Fruit fly (Drosophila melanogaster) whole organism, embryonic: ENCODE results near the gene Sk1.

Source experiments
- CG10543 ChIP-seq: fragments of 200-800 bp; sonication (Bioruptor generic); optimal IDR thresholded peaks from 3 replicates; lab custom pipeline; 2017; ENCODE audit warnings: missing biosample characterization, mild to moderate bottlenecking, missing genetic modification characterization, moderate library complexity
- CG14441 ChIP-seq: fragments of 200-800 bp; sonication (Bioruptor generic); IDR thresholded peaks from 2 replicates; pipeline ENCODE4 v1.3.6; 2022; ENCODE audit warnings: missing biosample characterization, missing genetic modification characterization
- CG15479 ChIP-seq: fragments of 200-800 bp; sonication (Bioruptor generic); optimal IDR thresholded peaks from 3 replicates; lab custom pipeline; 2019; ENCODE audit warnings: missing biosample characterization, mild to moderate bottlenecking, missing genetic modification characterization, moderate library complexity
- CG16815 ChIP-seq: fragments of 200-800 bp; sonication (Bioruptor generic); optimal IDR thresholded peaks from 3 replicates; lab custom pipeline; 2017; ENCODE audit warnings: missing biosample characterization, mild to moderate bottlenecking, missing genetic modification characterization
- CG2120 ChIP-seq: fragments of 200-800 bp; sonication (Bioruptor generic); optimal IDR thresholded peaks from 3 replicates; lab custom pipeline; 2016; ENCODE audit warnings: missing biosample characterization, missing genetic modification characterization
- CG2199 ChIP-seq: fragments of 200-800 bp; sonication (Bioruptor generic); IDR thresholded peaks from 3 replicates; pipeline ENCODE4 v1.3.6; 2022; ENCODE audit warnings: missing biosample characterization, missing genetic modification characterization
- CG34376 ChIP-seq: fragments of 200-800 bp; sonication (Bioruptor generic); optimal IDR thresholded peaks from 2 replicates; lab custom pipeline; 2018; ENCODE audit warnings: missing biosample characterization, mild to moderate bottlenecking, missing genetic modification characterization
- CG4360 ChIP-seq: fragments of 200-800 bp; sonication (Bioruptor generic); IDR thresholded peaks from 2 replicates; pipeline ENCODE4 v1.3.6; 2022; ENCODE audit warnings: missing biosample characterization, missing genetic modification characterization
- CG6175 ChIP-seq: fragments of 200-800 bp; sonication (Bioruptor generic); IDR thresholded peaks from 3 replicates; pipeline ENCODE4 v1.3.6; 2022; ENCODE audit warnings: missing biosample characterization, missing genetic modification characterization
- CG8281 ChIP-seq: fragments of 200-800 bp; sonication (Bioruptor generic); optimal IDR thresholded peaks from 2 replicates; lab custom pipeline; 2018; ENCODE audit warnings: missing biosample characterization, mild to moderate bottlenecking, missing genetic modification characterization, moderate library complexity
- CG8944 ChIP-seq: fragments of 200-800 bp; sonication (Bioruptor generic); optimal IDR thresholded peaks from 3 replicates; lab custom pipeline; 2016; ENCODE audit warnings: missing biosample characterization, missing genetic modification characterization
- D19B ChIP-seq: fragments of 200-800 bp; sonication (Bioruptor generic); optimal IDR thresholded peaks from 2 replicates; lab custom pipeline; 2017; ENCODE audit warnings: missing biosample characterization, mild to moderate bottlenecking, missing genetic modification characterization
- GATAe ChIP-seq: fragments of 200-800 bp; sonication (Bioruptor generic); conservative IDR thresholded peaks from 2 replicates; pipeline ENCODE4 v1.3.6; 2022; ENCODE audit warnings: missing biosample characterization, missing genetic modification characterization
- HLH4C ChIP-seq: fragments of 200-800 bp; sonication (Bioruptor generic); IDR thresholded peaks from 3 replicates; pipeline ENCODE4 v1.3.6; 2022; ENCODE audit warnings: missing biosample characterization, missing genetic modification characterization; ENCODE audit not compliant: partially characterized antibody
- Hey ChIP-seq: fragments of 200-800 bp; sonication (Bioruptor generic); optimal IDR thresholded peaks from 3 replicates; lab custom pipeline; 2018; ENCODE audit warnings: missing biosample characterization, mild to moderate bottlenecking, missing genetic modification characterization
- MTF-1 ChIP-seq: fragments of 200-800 bp; sonication (Bioruptor generic); optimal IDR thresholded peaks from 2 replicates; lab custom pipeline; 2018; ENCODE audit warnings: missing biosample characterization, mild to moderate bottlenecking, missing genetic modification characterization, borderline replicate concordance
- Oli ChIP-seq: fragments of 200-800 bp; sonication (Bioruptor generic); optimal IDR thresholded peaks from 2 replicates; lab custom pipeline; 2018; ENCODE audit warnings: missing biosample characterization, mild to moderate bottlenecking, missing genetic modification characterization, moderate library complexity
- Pdp1 ChIP-seq, 2 experiments: fragments of 200-800 bp; sonication (Bioruptor generic); optimal IDR thresholded peaks; 3 replicates each; lab custom pipeline; 2016; ENCODE audit warnings: missing biosample characterization in 2 of 2, missing genetic modification characterization in 2 of 2, mild to moderate bottlenecking in 1 of 2, moderate library complexity in 1 of 2
- Sry-δ ChIP-seq: fragments of 200-800 bp; sonication (Bioruptor generic); optimal IDR thresholded peaks from 2 replicates; lab custom pipeline; 2016; ENCODE audit warnings: missing biosample characterization, missing genetic modification characterization
- TFAM ChIP-seq: fragments of 200-800 bp; sonication (Bioruptor generic); optimal IDR thresholded peaks from 2 replicates; lab custom pipeline; 2017; ENCODE audit warnings: missing biosample characterization, missing genetic modification characterization, inconsistent platforms
- bsh ChIP-seq, 2 experiments: fragments of 200-800 bp; sonication (Bioruptor generic); optimal IDR thresholded peaks; 2 replicates each; lab custom pipeline; 2017 to 2018; ENCODE audit warnings: mild to moderate bottlenecking in 2 of 2, missing biosample characterization in 2 of 2, missing genetic modification characterization in 2 of 2, moderate library complexity in 1 of 2
- cad ChIP-seq: fragments of >200 bp; optimal IDR thresholded peaks from 2 replicates; lab custom pipeline; 2017; ENCODE audit warnings: missing biosample characterization, missing genetic modification characterization
- chinmo ChIP-seq: fragments of 200-800 bp; sonication (Bioruptor generic); IDR thresholded peaks from 4 replicates; pipeline ENCODE4 v1.3.6; 2022; ENCODE audit warnings: missing biosample characterization, missing genetic modification characterization; ENCODE audit not compliant: partially characterized antibody
- crc ChIP-seq: fragments of 200-800 bp; sonication (Bioruptor generic); optimal IDR thresholded peaks from 2 replicates; lab custom pipeline; 2016; ENCODE audit warnings: missing biosample characterization, missing genetic modification characterization
- crol ChIP-seq: fragments of 200-800 bp; sonication (Bioruptor generic); IDR thresholded peaks from 2 replicates; pipeline ENCODE4 v1.3.6; 2022; ENCODE audit warnings: missing biosample characterization, missing genetic modification characterization
- cwo ChIP-seq: fragments of 200-800 bp; sonication (Bioruptor generic); optimal IDR thresholded peaks from 3 replicates; lab custom pipeline; 2017; ENCODE audit warnings: missing biosample characterization, missing genetic modification characterization, mild to moderate bottlenecking, moderate library complexity, missing genetic modification reagents
- eve ChIP-seq, 2 experiments: fragments of >200 bp; optimal IDR thresholded peaks; 2 replicates each; lab custom pipeline; 2017; ENCODE audit warnings: missing biosample characterization in 2 of 2, missing genetic modification characterization in 2 of 2
- exex ChIP-seq: fragments of 200-800 bp; sonication (Bioruptor generic); optimal IDR thresholded peaks from 4 replicates; lab custom pipeline; 2018; ENCODE audit warnings: missing biosample characterization, mild to moderate bottlenecking, missing genetic modification characterization, moderate library complexity
- grn ChIP-seq: fragments of 200-800 bp; sonication (Bioruptor generic); optimal IDR thresholded peaks from 3 replicates; lab custom pipeline; 2017; ENCODE audit warnings: missing biosample characterization, missing genetic modification characterization
- hb ChIP-seq: fragments of 200-800 bp; sonication (Bioruptor generic); IDR thresholded peaks from 3 replicates; pipeline ENCODE4 v1.3.6; 2022; ENCODE audit warnings: missing biosample characterization, missing genetic modification characterization; ENCODE audit not compliant: partially characterized antibody
- lab ChIP-seq: fragments of 200-800 bp; sonication (Bioruptor generic); optimal IDR thresholded peaks from 3 replicates; lab custom pipeline; 2017; ENCODE audit warnings: missing biosample characterization, missing genetic modification characterization, mild to moderate bottlenecking, moderate library complexity, missing genetic modification reagents
- luna ChIP-seq: fragments of 200-800 bp; sonication (Bioruptor generic); optimal IDR thresholded peaks from 2 replicates; lab custom pipeline; 2016; ENCODE audit warnings: missing biosample characterization, missing genetic modification characterization
- mirr ChIP-seq: fragments of 200-800 bp; sonication (Bioruptor generic); optimal IDR thresholded peaks from 3 replicates; lab custom pipeline; 2018; ENCODE audit warnings: missing biosample characterization, mild to moderate bottlenecking, missing genetic modification characterization
- oc ChIP-seq: fragments of 200-800 bp; sonication (Bioruptor generic); optimal IDR thresholded peaks from 2 replicates; lab custom pipeline; 2018; ENCODE audit warnings: missing biosample characterization, mild to moderate bottlenecking, missing genetic modification characterization, moderate library complexity
- repo ChIP-seq: fragments of 200-800 bp; sonication (Bioruptor generic); optimal IDR thresholded peaks from 2 replicates; lab custom pipeline; 2016; ENCODE audit warnings: missing biosample characterization, missing genetic modification characterization
- sd ChIP-seq: fragments of 200-800 bp; sonication (Bioruptor generic); optimal IDR thresholded peaks from 3 replicates; lab custom pipeline; 2018; ENCODE audit warnings: missing biosample characterization, mild to moderate bottlenecking, missing genetic modification characterization, moderate library complexity
- sr ChIP-seq: fragments of 200-800 bp; sonication (Bioruptor generic); IDR thresholded peaks from 3 replicates; pipeline ENCODE4 v1.3.6; 2022; ENCODE audit warnings: missing biosample characterization, missing genetic modification characterization
- sug ChIP-seq: fragments of 200-800 bp; optimal IDR thresholded peaks from 2 replicates; lab custom pipeline; 2019; ENCODE audit warnings: missing biosample characterization, mild to moderate bottlenecking, missing genetic modification characterization, moderate library complexity
- toy ChIP-seq: fragments of 200-800 bp; sonication (Bioruptor generic); IDR thresholded peaks from 2 replicates; pipeline ENCODE4 v1.3.6; 2022; ENCODE audit warnings: missing biosample characterization, missing genetic modification characterization
- trem ChIP-seq: fragments of 200-800 bp; optimal IDR thresholded peaks from 3 replicates; lab custom pipeline; 2019; ENCODE audit warnings: missing biosample characterization, mild to moderate bottlenecking, missing genetic modification characterization, moderate library complexity
- tup ChIP-seq: fragments of 200-800 bp; sonication (Bioruptor generic); optimal IDR thresholded peaks from 2 replicates; lab custom pipeline; 2016; ENCODE audit warnings: missing biosample characterization, mild to moderate bottlenecking, missing genetic modification characterization, moderate library complexity

Gene Sk1

DNA sequence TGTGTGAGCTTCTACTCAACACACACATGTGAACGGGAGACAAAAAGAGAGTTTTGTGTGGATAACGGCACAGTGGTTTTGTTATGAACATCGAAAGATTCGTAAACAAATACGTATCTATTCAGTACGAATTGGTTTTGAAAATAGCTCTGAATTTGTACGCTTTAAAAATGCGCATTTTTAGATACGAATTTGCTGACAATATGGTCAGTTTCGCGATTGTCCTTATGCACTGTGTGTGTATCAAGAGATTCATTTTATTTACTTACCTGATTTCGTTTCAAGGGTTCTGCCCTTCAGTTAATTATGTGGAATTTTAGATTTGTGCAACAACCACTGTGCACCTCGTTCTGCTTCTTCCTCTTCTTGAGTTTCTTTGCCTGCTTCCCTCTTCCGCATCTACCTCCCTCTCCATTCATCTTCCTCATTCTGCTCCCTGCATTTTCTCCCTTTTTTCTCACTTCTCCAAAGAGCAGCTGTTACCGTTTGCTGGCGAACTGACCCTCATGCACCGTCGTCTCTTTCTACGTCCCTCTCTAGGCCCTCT is 52.5 kb downstream of the Sk1 start (continued):
- TF ChIP-seq Sry-δ (GFP tag; lab: Kevin White, UChicago) = peak; percentile 4
- TF ChIP-seq Oli (tag; lab: Kevin White, UChicago) = peak; percentile 77
- TF ChIP-seq tup (GFP tag; lab: Kevin White, UChicago) = no peak
- TF ChIP-seq HLH4C = no peak
- TF ChIP-seq trem = peak; percentile 72
- peak; percentile 54 for TF ChIP-seq repo (GFP tag; lab: Kevin White, UChicago)
- no peak for TF ChIP-seq toy (GFP tag; lab: Robert Waterston, UW)
- TF ChIP-seq bsh (GFP tag; optimal IDR thresholded peaks at IDR 0.05; lab: Kevin White, UChicago) = peak; percentile 88 to 95
- no peak for TF ChIP-seq CG6175 (GFP tag; lab: Robert Waterston, UW)
- TF ChIP-seq crc (GFP tag; lab: Kevin White, UChicago) = peak; percentile 45
- peak; percentile 53 for TF ChIP-seq oc
- peak; percentile 38 for TF ChIP-seq CG2120 (GFP tag; lab: Kevin White, UChicago)
- no peak for TF ChIP-seq Hey (tag; lab: Kevin White, UChicago)
- TF ChIP-seq CG8944 (GFP tag; lab: Kevin White, UChicago) = peak; percentile 63

DNA sequence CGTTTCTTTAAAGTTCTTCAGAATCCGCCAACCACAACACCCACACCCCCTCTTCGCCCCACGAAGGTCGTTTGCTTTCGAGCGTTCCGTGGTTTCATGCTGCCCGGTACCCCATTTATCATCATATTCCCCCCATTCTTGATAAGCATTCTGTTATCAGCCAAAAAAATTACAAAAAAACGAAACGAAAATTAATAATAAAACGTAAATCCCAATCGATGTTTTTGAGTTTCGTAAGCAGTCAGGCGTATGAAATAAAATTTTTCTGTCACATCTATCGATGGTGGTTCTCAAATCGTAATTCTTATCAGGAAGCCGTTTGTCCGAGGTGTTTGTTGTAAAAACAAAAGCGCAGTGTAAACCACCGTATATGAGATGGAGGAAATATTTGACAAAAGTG is 53.1 kb downstream of the Sk1 start:
- TF ChIP-seq lab (GFP tag; lab: Kevin White, UChicago) (peak; percentile 31), crol (GFP tag; lab: Robert Waterston, UW) (peak; percentile 10; the same call in 1 of the 2 replicates), eve (GFP tag; optimal IDR thresholded peaks at IDR 0.05; lab: Kevin White, UChicago) (peak in 1 of 2 experiments; percentile 12), cwo (GFP tag; lab: Kevin White, UChicago) (peak; percentile 12), CG14441 (GFP tag; lab: Robert Waterston, UW) (0 out of 2 replicates have a peak, but pooled peaks have one; percentile 21), hb (GFP tag; lab: Robert Waterston, UW) (no peak), mirr (GFP tag; lab: Kevin White, UChicago) (peak; percentile 55), CG8281 (tag; lab: Kevin White, UChicago) (no peak), GATAe (GFP tag; lab: Robert Waterston, UW) (0 out of 2 replicates have a peak, but pooled peaks have one; percentile 18), cad (GFP tag; lab: Kevin White, UChicago) (no peak), CG2199 (GFP tag; lab: Robert Waterston, UW) (peak; percentile 24; the same call in 1 of the 3 replicates), CG16815 (GFP tag; lab: Kevin White, UChicago) (no peak), CG34376 (peak; percentile 72), Pdp1 (GFP tag; optimal IDR thresholded peaks at IDR 0.05; lab: Kevin White, UChicago) (peak in 1 of 2 experiments; percentile 69), sug (tag; lab: Kevin White, UChicago) (peak; percentile 73), CG4360 (GFP tag; lab: Robert Waterston, UW) (0 out of 2 replicates have a peak, but pooled peaks have one; percentile 17), luna (GFP tag; lab: Kevin White, UChicago) (no peak), chinmo (GFP tag; lab: Robert Waterston, UW) (0 out of 4 replicates have a peak, but pooled peaks have one; percentile 45), sd (tag; lab: Kevin White, UChicago) (peak; percentile 58), TFAM (GFP tag; lab: Kevin White, UChicago) (no peak), MTF-1 (GFP tag; lab: Kevin White, UChicago) (no peak), grn (GFP tag; lab: Kevin White, UChicago) (peak; percentile 36), oc (no peak), D19B (GFP tag; lab: Kevin White, UChicago) (no peak), exex (tag; lab: Kevin White, UChicago) (peak; percentile 85), CG10543 (GFP tag; lab: Kevin White, UChicago) (peak; percentile 4), CG15479 (no peak), sr (GFP tag; lab: Robert Waterston, UW) (no peak)
